Worm (Caenorhabditis elegans) whole organism, midembryonic: Measurements from ENCODE around the gene cyp-37B1.

ENCODE experiments used
- T22C8.4 ChIP-seq: fragments of 200-800 bp; sonication (Bioruptor generic); IDR thresholded peaks from 2 replicates; pipeline ENCODE4 v1.3.6; 2022; ENCODE audit warnings: missing genetic modification characterization, missing compliant biosample characterization
- cog-1 ChIP-seq: sonication (generic microtip); optimal IDR thresholded peaks from 2 replicates; lab custom pipeline; 2016; ENCODE audit warnings: missing genetic modification characterization, missing compliant biosample characterization
- flt-1 ChIP-seq: fragments of 200-800 bp; sonication (Bioruptor generic); IDR thresholded peaks from 2 replicates; pipeline ENCODE4 v1.3.6; 2022; ENCODE audit warnings: missing genetic modification characterization, missing compliant biosample characterization
- klf-2 ChIP-seq: fragments of 200-800 bp; sonication (Bioruptor generic); conservative IDR thresholded peaks from 2 replicates; pipeline ENCODE4 v1.3.6; 2022; ENCODE audit warnings: missing genetic modification reagents, missing genetic modification characterization, missing compliant biosample characterization
- med-1 ChIP-seq: sonication (generic microtip); optimal IDR thresholded peaks from 2 replicates; lab custom pipeline; 2017; ENCODE audit warnings: missing genetic modification characterization, mild to moderate bottlenecking, missing compliant biosample characterization, antibody characterized with exemption, missing genetic modification reagents; ENCODE audit not compliant: insufficient read depth
- ref-1 ChIP-seq: fragments of 200-800 bp; sonication (Bioruptor generic); conservative IDR thresholded peaks from 2 replicates; pipeline ENCODE4 v1.3.6; 2022; ENCODE audit warnings: missing genetic modification reagents, missing genetic modification characterization, missing compliant biosample characterization
- tab-1 ChIP-seq: fragments of 200-800 bp; sonication (Bioruptor generic); IDR thresholded peaks from 2 replicates; pipeline ENCODE4 v1.3.6; 2022; ENCODE audit warnings: missing genetic modification characterization, missing compliant biosample characterization
- ztf-23 ChIP-seq: fragments of 200-800 bp; sonication (Bioruptor generic); IDR thresholded peaks from 2 replicates; pipeline ENCODE4 v1.3.6; 2022; ENCODE audit warnings: missing genetic modification reagents, missing genetic modification characterization, missing compliant biosample characterization
- ztf-29 ChIP-seq: fragments of 200-800 bp; sonication (Bioruptor generic); IDR thresholded peaks from 2 replicates; pipeline ENCODE4 v1.3.6; 2022; ENCODE audit warnings: missing genetic modification reagents, missing genetic modification characterization, missing compliant biosample characterization

Gene cyp-37B1

ce11 chrV:16246579-16246978 is 31.3 kb upstream of the cyp-37B1 start, which contains the start of gene srh-95:
Gene srh-95, plus strand, starts transcription at chrV:16246879.
- no peak for TF ChIP-seq ref-1 (GFP tag; lab: Robert Waterston, UW)
- TF ChIP-seq ztf-23 (GFP tag; lab: Robert Waterston, UW): no peak
- no peak for TF ChIP-seq med-1 (GFP tag; lab: Kevin White, UChicago)
- TF ChIP-seq T22C8.4: no peak
- no peak for TF ChIP-seq ztf-29 (GFP tag; lab: Robert Waterston, UW)

- TF ChIP-seq cog-1 (tag; lab: Kevin White, UChicago): no peak
- no peak for TF ChIP-seq ztf-23 (GFP tag; lab: Robert Waterston, UW)
- no peak for TF ChIP-seq klf-2 (GFP tag; lab: Robert Waterston, UW)
- TF ChIP-seq ztf-29 (GFP tag; lab: Robert Waterston, UW): no peak
- TF ChIP-seq med-1 (GFP tag; lab: Kevin White, UChicago): no peak
- no peak for TF ChIP-seq tab-1 (GFP tag; lab: Robert Waterston, UW)
- no peak for TF ChIP-seq T22C8.4
- TF ChIP-seq ref-1 (GFP tag; lab: Robert Waterston, UW): no peak
- TF ChIP-seq flt-1 (GFP tag; lab: Robert Waterston, UW): no peak
These were observed 28.8 kb upstream of the cyp-37B1 start for ce11 chrV:16249105-16249504.

- TF ChIP-seq ref-1 (GFP tag; lab: Robert Waterston, UW) (no peak), flt-1 (GFP tag; lab: Robert Waterston, UW) (no peak), T22C8.4 (no peak), med-1 (GFP tag; lab: Kevin White, UChicago) (no peak), klf-2 (GFP tag; lab: Robert Waterston, UW) (no peak), ztf-29 (GFP tag; lab: Robert Waterston, UW) (no peak), tab-1 (GFP tag; lab: Robert Waterston, UW) (no peak), cog-1 (tag; lab: Kevin White, UChicago) (no peak), ztf-23 (GFP tag; lab: Robert Waterston, UW) (no peak)
These were observed 24.2 kb upstream of the cyp-37B1 start, which contains the start of gene gcy-20 for ce11 chrV:16253687-16254086. Gene gcy-20, minus strand, starts transcription at chrV:16253787.

ce11 chrV:16256395-16256794 is 21.5 kb upstream of the cyp-37B1 start, which contains the start of gene bgnt-1.3:
Gene bgnt-1.3, minus strand, starts transcription at chrV:16256495.
- TF ChIP-seq T22C8.4: no peak
- no peak for TF ChIP-seq ref-1 (GFP tag; lab: Robert Waterston, UW)
- TF ChIP-seq cog-1 (tag; lab: Kevin White, UChicago): no peak
- TF ChIP-seq ztf-23 (GFP tag; lab: Robert Waterston, UW): no peak
- TF ChIP-seq ztf-29 (GFP tag; lab: Robert Waterston, UW): no peak
- no peak for TF ChIP-seq tab-1 (GFP tag; lab: Robert Waterston, UW)
- TF ChIP-seq med-1 (GFP tag; lab: Kevin White, UChicago): no peak
- no peak for TF ChIP-seq flt-1 (GFP tag; lab: Robert Waterston, UW)
- TF ChIP-seq klf-2 (GFP tag; lab: Robert Waterston, UW): no peak

ce11 chrV:16258142-16258541 is 19.8 kb upstream of the cyp-37B1 start, which contains the start of gene nhr-218:
Gene nhr-218, plus strand, starts transcription at chrV:16258442.
- no peak for TF ChIP-seq ztf-29 (GFP tag; lab: Robert Waterston, UW)
- no peak for TF ChIP-seq klf-2 (GFP tag; lab: Robert Waterston, UW)
- no peak for TF ChIP-seq med-1 (GFP tag; lab: Kevin White, UChicago)
- no peak for TF ChIP-seq ref-1 (GFP tag; lab: Robert Waterston, UW)
- no peak for TF ChIP-seq cog-1 (tag; lab: Kevin White, UChicago)
- no peak for TF ChIP-seq T22C8.4
- TF ChIP-seq tab-1 (GFP tag; lab: Robert Waterston, UW): no peak
- no peak for TF ChIP-seq flt-1 (GFP tag; lab: Robert Waterston, UW)
- TF ChIP-seq ztf-23 (GFP tag; lab: Robert Waterston, UW): no peak

ce11 chrV:16259684-16260083 is 18.2 kb upstream of the cyp-37B1 start, which contains the start of gene nhr-127:
Gene nhr-127, plus strand, starts transcription at chrV:16259984.
- no peak for TF ChIP-seq ztf-29 (GFP tag; lab: Robert Waterston, UW)
- TF ChIP-seq cog-1 (tag; lab: Kevin White, UChicago): no peak
- TF ChIP-seq T22C8.4: no peak
- TF ChIP-seq klf-2 (GFP tag; lab: Robert Waterston, UW): no peak
- TF ChIP-seq tab-1 (GFP tag; lab: Robert Waterston, UW): no peak

ce11 chrV:16266514-16266913 is 11.4 kb upstream of the cyp-37B1 start, which contains the start of gene T13F3.4:
Gene T13F3.4, minus strand, starts transcription at chrV:16266614.
- TF ChIP-seq tab-1 (GFP tag; lab: Robert Waterston, UW) (no peak), med-1 (GFP tag; lab: Kevin White, UChicago) (no peak), ref-1 (GFP tag; lab: Robert Waterston, UW) (no peak), cog-1 (tag; lab: Kevin White, UChicago) (no peak), klf-2 (GFP tag; lab: Robert Waterston, UW) (no peak), T22C8.4 (no peak), ztf-23 (GFP tag; lab: Robert Waterston, UW) (no peak)

- TF ChIP-seq tab-1 (GFP tag; lab: Robert Waterston, UW) (no peak), med-1 (GFP tag; lab: Kevin White, UChicago) (no peak)
These were observed 8.4 kb upstream of the cyp-37B1 start, which contains the start of the genes fbxa-2 and T13F3.8 for ce11 chrV:16269556-16269955. Gene fbxa-2, minus strand, starts transcription at chrV:16269656. Gene T13F3.8, plus strand, starts transcription at chrV:16269800.

ce11 chrV:16271121-16271520 is 6.8 kb upstream of the cyp-37B1 start, which contains the start of gene T13F3.6:
Gene T13F3.6, minus strand, starts transcription at chrV:16271221.
- TF ChIP-seq tab-1 (GFP tag; lab: Robert Waterston, UW): no peak
- no peak for TF ChIP-seq cog-1 (tag; lab: Kevin White, UChicago)
- TF ChIP-seq T22C8.4: no peak
- TF ChIP-seq flt-1 (GFP tag; lab: Robert Waterston, UW): no peak
- no peak for TF ChIP-seq med-1 (GFP tag; lab: Kevin White, UChicago)
- TF ChIP-seq ztf-23 (GFP tag; lab: Robert Waterston, UW): no peak
- no peak for TF ChIP-seq klf-2 (GFP tag; lab: Robert Waterston, UW)
